Fruit fly (Drosophila melanogaster): Measurements from ENCODE around the gene elg1.
A peak's percentile ranks its signal among the peaks of the same experiment; 100 is the strongest.

elg1 gene

DNA sequence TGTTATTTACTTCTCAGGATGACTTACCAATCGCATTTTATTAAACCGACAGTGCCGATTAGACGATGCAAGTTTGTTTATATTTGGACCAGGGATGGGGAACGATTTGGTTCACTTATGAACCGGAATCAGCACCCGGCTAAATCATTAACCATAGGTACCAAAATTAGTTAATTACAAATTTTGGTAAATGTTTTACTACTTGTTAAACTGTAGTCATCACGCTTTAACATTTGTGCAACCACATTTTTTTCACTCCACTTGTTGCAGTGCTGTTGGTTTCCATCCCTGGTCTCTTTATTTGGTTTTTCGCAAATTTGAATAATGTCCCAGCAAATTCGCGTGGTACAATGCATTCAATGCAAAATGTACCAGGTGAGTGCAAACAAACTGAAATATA is 26.3 kb upstream of the elg1 start, which contains the start of the genes IntS9 and CG43295 (continued):
- peak; percentile 71 for TF ChIP-seq ERR (GFP tag; optimal IDR thresholded peaks at IDR 0.05)
- peak; percentile 64 for TF ChIP-seq CG10321 (GFP tag; IDR thresholded peaks at IDR 0.05)
- TF ChIP-seq CG6791 (GFP tag; IDR thresholded peaks at IDR 0.05; ENCODE audit: partially characterized antibody) = no peak
- no peak for TF ChIP-seq aop (GFP tag; IDR thresholded peaks at IDR 0.05)
- TF ChIP-seq CG9817 (tag; optimal IDR thresholded peaks at IDR 0.05) = peak; percentile 65
- TF ChIP-seq Fer3 (tag; optimal IDR thresholded peaks at IDR 0.05) = peak; percentile 74
- peak; percentile 94 for TF ChIP-seq MBD-R2 (GFP tag; IDR thresholded peaks at IDR 0.05)
- no peak for TF ChIP-seq abd-A (tag; optimal IDR thresholded peaks at IDR 0.05)
- TF ChIP-seq CG6175 (GFP tag; IDR thresholded peaks at IDR 0.05) = no peak
- no peak for TF ChIP-seq toy (GFP tag; IDR thresholded peaks at IDR 0.05)
- TF ChIP-seq Gsc (GFP tag; IDR thresholded peaks at IDR 0.05) = peak; percentile 56; the same call in 1 of the 2 replicates
- TF ChIP-seq Sin3A (optimal IDR thresholded peaks at IDR 0.05) = peak; percentile 39
- TF ChIP-seq fu2 (GFP tag; optimal IDR thresholded peaks at IDR 0.05) = peak; percentile 80
- no peak for TF ChIP-seq Trl (optimal IDR thresholded peaks at IDR 0.05)
- peak; percentile 87 for TF ChIP-seq Trl (GFP tag; optimal IDR thresholded peaks at IDR 0.05)
- TF ChIP-seq zen (tag; optimal IDR thresholded peaks at IDR 0.05) = peak; percentile 86
- TF ChIP-seq z (GFP tag; IDR thresholded peaks at IDR 0.05) = no peak
- peak; percentile 87 for TF ChIP-seq CG4424 (GFP tag; optimal IDR thresholded peaks at IDR 0.05)
- no peak for TF ChIP-seq CG1529 (GFP tag; optimal IDR thresholded peaks at IDR 0.05)
- peak; percentile 86 for TF ChIP-seq HLH3B (GFP tag; IDR thresholded peaks at IDR 0.05)
- TF ChIP-seq Deaf1 (tag; optimal IDR thresholded peaks at IDR 0.05) = no peak
- peak; percentile 83 for TF ChIP-seq gce (GFP tag; IDR thresholded peaks at IDR 0.05)
- no peak for TF ChIP-seq usp (GFP tag; optimal IDR thresholded peaks at IDR 0.05)
- peak; percentile 25 for TF ChIP-seq psq (GFP tag; optimal IDR thresholded peaks at IDR 0.05)
- TF ChIP-seq CG6854 (GFP tag; optimal IDR thresholded peaks at IDR 0.05) = peak; percentile 5
- TF ChIP-seq jing (GFP tag; optimal IDR thresholded peaks at IDR 0.05) = no peak
- no peak for TF ChIP-seq grn (GFP tag; optimal IDR thresholded peaks at IDR 0.05)
- no peak for TF ChIP-seq CG7963 (GFP tag; IDR thresholded peaks at IDR 0.05; ENCODE audit: partially characterized antibody)
- TF ChIP-seq cad (GFP tag; optimal IDR thresholded peaks at IDR 0.05) = no peak
- TF ChIP-seq trh (GFP tag; optimal IDR thresholded peaks at IDR 0.05) = peak; percentile 60
- TF ChIP-seq bigmax (GFP tag; optimal IDR thresholded peaks at IDR 0.05) = no peak
- peak; percentile 72 for TF ChIP-seq CG3281 (GFP tag; optimal IDR thresholded peaks at IDR 0.05)
- no peak for TF ChIP-seq prd (optimal IDR thresholded peaks at IDR 0.05)
- TF ChIP-seq prd (GFP tag; IDR thresholded peaks at IDR 0.05) = peak; percentile 93
- peak; percentile 84 for TF ChIP-seq CG18599 (GFP tag; optimal IDR thresholded peaks at IDR 0.05)
- TF ChIP-seq az2 (GFP tag; optimal IDR thresholded peaks at IDR 0.05) = peak; percentile 89
- no peak for TF ChIP-seq nerfin-2 (GFP tag; IDR thresholded peaks at IDR 0.05; ENCODE audit: partially characterized antibody)
- peak; percentile 89 for TF ChIP-seq jumu (GFP tag; optimal IDR thresholded peaks at IDR 0.05)
- no peak for TF ChIP-seq Hand (GFP tag; optimal IDR thresholded peaks at IDR 0.05)
- no peak for TF ChIP-seq nau (GFP tag; optimal IDR thresholded peaks at IDR 0.05)
- TF ChIP-seq Hr39 (optimal IDR thresholded peaks at IDR 0.05) = no peak
- peak; percentile 89 for TF ChIP-seq Camta (GFP tag; optimal IDR thresholded peaks at IDR 0.05)
- TF ChIP-seq CkIIα-i1 (GFP tag; IDR thresholded peaks at IDR 0.05) = 0 out of 2 replicates have a peak, but pooled peaks have one; percentile 25
- TF ChIP-seq D19A (tag; optimal IDR thresholded peaks at IDR 0.05) = no peak
- TF ChIP-seq CG10274 (GFP tag; optimal IDR thresholded peaks at IDR 0.05) = peak; percentile 39
- peak; percentile 85 for TF ChIP-seq CG9609 (GFP tag; optimal IDR thresholded peaks at IDR 0.05)
- TF ChIP-seq Ets65A (GFP tag) = peak; percentile 99
- TF ChIP-seq danr (GFP tag; IDR thresholded peaks at IDR 0.05) = peak; percentile 44
- TF ChIP-seq CG31441 (GFP tag; IDR thresholded peaks at IDR 0.05) = no peak
- peak; percentile 75; the same call in 1 of the 2 replicates for TF ChIP-seq CG7372 (GFP tag; IDR thresholded peaks at IDR 0.05)
- TF ChIP-seq CG33557 (GFP tag; optimal IDR thresholded peaks at IDR 0.05) = peak; percentile 63
- TF ChIP-seq CG2678 (tag; optimal IDR thresholded peaks at IDR 0.05) = no peak
- peak; percentile 69 for TF ChIP-seq CG17385 (GFP tag; optimal IDR thresholded peaks at IDR 0.05)
- TF ChIP-seq dysf (GFP tag; IDR thresholded peaks at IDR 0.05) = peak; percentile 73
